Worm (Caenorhabditis elegans): ENCODE results near the gene nhr-219.

ce11 chrV:8936184-8936589, 29.8 kb downstream of the nhr-219 start, which contains the start of gene unc-23:
- no peak for TF ChIP-seq mdl-1 (tag; optimal IDR thresholded peaks at IDR 0.05)
- TF ChIP-seq ZK546.5 (tag; optimal IDR thresholded peaks at IDR 0.05) = no peak
- no peak for TF ChIP-seq ceh-82 (tag; optimal IDR thresholded peaks at IDR 0.05)
- peak; percentile 56 for TF ChIP-seq fos-1 (tag; optimal IDR thresholded peaks at IDR 0.05)
- TF ChIP-seq elt-3 (tag; optimal IDR thresholded peaks at IDR 0.05) = peak; percentile 31 to 67 (median 56)
- no peak for TF ChIP-seq ceh-9 (tag; optimal IDR thresholded peaks at IDR 0.05)
- TF ChIP-seq zag-1 (tag; optimal IDR thresholded peaks at IDR 0.05) = no peak
- TF ChIP-seq ztf-4 (tag; optimal IDR thresholded peaks at IDR 0.05) = no peak
- TF ChIP-seq elt-2 (tag; optimal IDR thresholded peaks at IDR 0.05) = peak; percentile 84
- TF ChIP-seq nhr-76 (tag; optimal IDR thresholded peaks at IDR 0.05) = no peak

Data from whole organism, L3 larva.